Fruit fly (Drosophila melanogaster): ENCODE measurements around the gene CG9522.
A peak's percentile ranks its signal among the peaks of the same experiment; 100 is the strongest.

The CG9522 gene

dm6 chrX:14825470-14825787 is 23.2 kb downstream of the CG9522 start:
- no peak for TF ChIP-seq noc (tag; optimal IDR thresholded peaks at IDR 0.05)

- no peak for TF ChIP-seq noc (tag; optimal IDR thresholded peaks at IDR 0.05)
Observed at dm6 chrX:14824690-14825469, 23.7 kb downstream of the CG9522 start.

- no peak for TF ChIP-seq noc (tag; optimal IDR thresholded peaks at IDR 0.05)
Observed at dm6 chrX:14812239-14812638, 36.4 kb downstream of the CG9522 start.

dm6 chrX:14810433-14810832 is 38.2 kb downstream of the CG9522 start:
- TF ChIP-seq noc (tag; optimal IDR thresholded peaks at IDR 0.05) = peak; percentile 66

- TF ChIP-seq noc (tag; optimal IDR thresholded peaks at IDR 0.05) = no peak
Observed at dm6 chrX:14805646-14806045, 43.0 kb downstream of the CG9522 start.

dm6 chrX:14802611-14803110 is 45.9 kb downstream of the CG9522 start:
- peak; percentile 8 for TF ChIP-seq noc (tag; optimal IDR thresholded peaks at IDR 0.05)

All from whole organism, larva.